Fruit fly (Drosophila melanogaster) whole organism, embryonic: ENCODE data around the gene Cyp313a1.

Experiments used
- Adf1 ChIP-seq: fragments of 200-800 bp; sonication (Bioruptor generic); IDR thresholded peaks from 2 replicates; pipeline ENCODE4 v1.3.6; 2022; ENCODE audit warnings: missing biosample characterization, missing genetic modification characterization
- B-H1 ChIP-seq: fragments of 200-800 bp; sonication (Bioruptor generic); IDR thresholded peaks from 3 replicates; pipeline ENCODE4 v1.3.6; 2022; ENCODE audit warnings: missing biosample characterization, missing genetic modification characterization
- CG10959 ChIP-seq: fragments of 200-800 bp; sonication (Bioruptor generic); IDR thresholded peaks from 2 replicates; pipeline ENCODE4 v1.3.6; 2022; ENCODE audit warnings: missing biosample characterization, missing genetic modification characterization
- CG11696 ChIP-seq: fragments of 200-800 bp; sonication (Bioruptor generic); IDR thresholded peaks from 2 replicates; pipeline ENCODE4 v1.3.6; 2022; ENCODE audit warnings: missing biosample characterization, missing genetic modification characterization
- CG1233 ChIP-seq: fragments of 200-800 bp; sonication (Bioruptor generic); optimal IDR thresholded peaks from 4 replicates; lab custom pipeline; 2018; ENCODE audit warnings: missing biosample characterization, mild to moderate bottlenecking, missing genetic modification characterization
- CG12659 ChIP-seq: fragments of 200-800 bp; sonication (Bioruptor generic); optimal IDR thresholded peaks from 3 replicates; lab custom pipeline; 2017; ENCODE audit warnings: mild to moderate bottlenecking, missing biosample characterization, missing genetic modification reagents, missing genetic modification characterization
- CG13296 ChIP-seq: fragments of 200-800 bp; sonication (Bioruptor generic); optimal IDR thresholded peaks from 3 replicates; lab custom pipeline; 2018; ENCODE audit warnings: missing biosample characterization, mild to moderate bottlenecking, missing genetic modification characterization
- CG13624 ChIP-seq: fragments of 200-800 bp; sonication (Bioruptor generic); optimal IDR thresholded peaks from 2 replicates; lab custom pipeline; 2016; ENCODE audit warnings: missing biosample characterization, missing genetic modification characterization
- CG15269 ChIP-seq: fragments of 200-800 bp; sonication (Bioruptor generic); optimal IDR thresholded peaks from 2 replicates; lab custom pipeline; 2018; ENCODE audit warnings: missing biosample characterization, mild to moderate bottlenecking, missing genetic modification characterization, moderate library complexity
- CG1792 ChIP-seq: fragments of 200-800 bp; sonication (Bioruptor generic); optimal IDR thresholded peaks from 2 replicates; lab custom pipeline; 2016; ENCODE audit warnings: missing biosample characterization, missing genetic modification characterization
- CG4404 ChIP-seq: fragments of 200-800 bp; sonication (Bioruptor generic); IDR thresholded peaks from 2 replicates; pipeline ENCODE4 v1.3.6; 2022; ENCODE audit warnings: missing biosample characterization, missing genetic modification characterization
- CG6683 ChIP-seq: fragments of 200-800 bp; sonication (Bioruptor generic); optimal IDR thresholded peaks from 2 replicates; lab custom pipeline; 2017; ENCODE audit warnings: missing biosample characterization, mild to moderate bottlenecking, missing genetic modification characterization, missing genetic modification reagents
- CG6765 ChIP-seq: fragments of 200-800 bp; sonication (Bioruptor generic); optimal IDR thresholded peaks from 3 replicates; lab custom pipeline; 2017; ENCODE audit warnings: missing biosample characterization, mild to moderate bottlenecking, missing genetic modification characterization
- CG7271 ChIP-seq: fragments of 200-800 bp; sonication (Bioruptor generic); optimal IDR thresholded peaks from 2 replicates; lab custom pipeline; 2018; ENCODE audit warnings: missing biosample characterization, mild to moderate bottlenecking, missing genetic modification characterization, moderate library complexity
- CG7372 ChIP-seq: fragments of 200-800 bp; sonication (Bioruptor generic); IDR thresholded peaks from 2 replicates; pipeline ENCODE4 v1.3.6; 2022; ENCODE audit warnings: missing biosample characterization, missing genetic modification characterization
- CG7963 ChIP-seq: fragments of 200-800 bp; sonication (Bioruptor generic); IDR thresholded peaks from 3 replicates; pipeline ENCODE4 v1.3.6; 2022; ENCODE audit warnings: missing biosample characterization, missing genetic modification characterization; ENCODE audit not compliant: partially characterized antibody
- CG8281 ChIP-seq: fragments of 200-800 bp; sonication (Bioruptor generic); optimal IDR thresholded peaks from 2 replicates; lab custom pipeline; 2018; ENCODE audit warnings: missing biosample characterization, mild to moderate bottlenecking, missing genetic modification characterization, moderate library complexity
- CG8359 ChIP-seq: fragments of 200-800 bp; sonication (Bioruptor generic); optimal IDR thresholded peaks from 2 replicates; lab custom pipeline; 2017; ENCODE audit warnings: missing biosample characterization, mild to moderate bottlenecking, missing genetic modification characterization, borderline replicate concordance
- CG9727 ChIP-seq: fragments of 200-800 bp; sonication (Bioruptor generic); optimal IDR thresholded peaks from 3 replicates; lab custom pipeline; 2017; ENCODE audit warnings: missing biosample characterization, mild to moderate bottlenecking, missing genetic modification characterization
- Camta ChIP-seq: fragments of 200-800 bp; sonication (Bioruptor generic); optimal IDR thresholded peaks from 2 replicates; lab custom pipeline; 2016; ENCODE audit warnings: missing biosample characterization, missing genetic modification characterization
- Fer2 ChIP-seq: fragments of 200-800 bp; sonication (Bioruptor generic); optimal IDR thresholded peaks from 2 replicates; lab custom pipeline; 2018; ENCODE audit warnings: missing biosample characterization, mild to moderate bottlenecking, missing genetic modification characterization, moderate library complexity
- Gsc ChIP-seq: fragments of 200-800 bp; sonication (Bioruptor generic); IDR thresholded peaks from 2 replicates; pipeline ENCODE4 v1.3.6; 2022; ENCODE audit warnings: missing biosample characterization, missing genetic modification characterization
- HLHmδ ChIP-seq: fragments of 200-800 bp; sonication (Bioruptor generic); optimal IDR thresholded peaks from 2 replicates; lab custom pipeline; 2018; ENCODE audit warnings: missing biosample characterization, mild to moderate bottlenecking, missing genetic modification characterization, moderate library complexity
- Hey ChIP-seq: fragments of 200-800 bp; sonication (Bioruptor generic); optimal IDR thresholded peaks from 3 replicates; lab custom pipeline; 2018; ENCODE audit warnings: missing biosample characterization, mild to moderate bottlenecking, missing genetic modification characterization
- HmgZ ChIP-seq: fragments of 200-800 bp; sonication (Bioruptor generic); optimal IDR thresholded peaks from 2 replicates; lab custom pipeline; 2018; ENCODE audit warnings: missing biosample characterization, mild to moderate bottlenecking, missing genetic modification characterization
- Hmr ChIP-seq: fragments of 200-800 bp; sonication (Bioruptor generic); optimal IDR thresholded peaks from 3 replicates; lab custom pipeline; 2017; ENCODE audit warnings: mild to moderate bottlenecking, missing biosample characterization, missing genetic modification reagents, missing genetic modification characterization
- Med ChIP-seq: fragments of 200-800 bp; sonication (Bioruptor generic); peaks from one replicate; lab custom pipeline; 2016; ENCODE audit warnings: missing biosample characterization, missing genetic modification characterization, mild to moderate bottlenecking, inconsistent platforms, moderate library complexity
- Nf-YA ChIP-seq: fragments of 200-800 bp; sonication (Bioruptor generic); IDR thresholded peaks from 2 replicates; pipeline ENCODE4 v1.3.6; 2022; ENCODE audit warnings: missing biosample characterization, missing genetic modification characterization
- Ptx1 ChIP-seq: fragments of 200-800 bp; sonication (Bioruptor generic); IDR thresholded peaks from 2 replicates; pipeline ENCODE4 v1.3.6; 2022; ENCODE audit warnings: missing biosample characterization, missing genetic modification characterization
- Trl ChIP-seq, 3 experiments: fragments of >200 bp in 2 of 3; fragments of 200-800 bp in 1 of 3; sonication (Bioruptor generic) in 1 of 3; optimal IDR thresholded peaks; 2 replicates in 1 of 3; 3 replicates in 2 of 3; lab custom pipeline; 2016 to 2017; ENCODE audit warnings: missing biosample characterization in 1 of 3, missing genetic modification characterization in 1 of 3
- Xrp1 ChIP-seq: fragments of 200-800 bp; sonication (Bioruptor generic); IDR thresholded peaks from 2 replicates; pipeline ENCODE4 v1.3.6; 2022; ENCODE audit warnings: missing biosample characterization, missing genetic modification characterization
- chm ChIP-seq: fragments of 200-800 bp; sonication (Bioruptor generic); IDR thresholded peaks from 2 replicates; pipeline ENCODE4 v1.3.6; 2022; ENCODE audit warnings: missing biosample characterization, missing genetic modification characterization
- crol ChIP-seq: fragments of 200-800 bp; sonication (Bioruptor generic); IDR thresholded peaks from 2 replicates; pipeline ENCODE4 v1.3.6; 2022; ENCODE audit warnings: missing biosample characterization, missing genetic modification characterization
- da ChIP-seq: fragments of 200-800 bp; sonication (Bioruptor generic); optimal IDR thresholded peaks from 2 replicates; lab custom pipeline; 2016; ENCODE audit warnings: missing biosample characterization, missing genetic modification characterization
- dan ChIP-seq: fragments of 200-800 bp; sonication (Bioruptor generic); IDR thresholded peaks from 2 replicates; pipeline ENCODE4 v1.3.6; 2022; ENCODE audit warnings: missing biosample characterization, missing genetic modification characterization
- dpn ChIP-seq, 2 experiments: fragments of 200-800 bp; sonication (Bioruptor generic); optimal IDR thresholded peaks; 3 replicates each; lab custom pipeline; 2016; ENCODE audit warnings: missing biosample characterization in 2 of 2, missing genetic modification characterization in 2 of 2
- eve ChIP-seq, 2 experiments: fragments of >200 bp; optimal IDR thresholded peaks; 2 replicates each; lab custom pipeline; 2017; ENCODE audit warnings: missing biosample characterization in 2 of 2, missing genetic modification characterization in 2 of 2
- exex ChIP-seq: fragments of 200-800 bp; sonication (Bioruptor generic); optimal IDR thresholded peaks from 4 replicates; lab custom pipeline; 2018; ENCODE audit warnings: missing biosample characterization, mild to moderate bottlenecking, missing genetic modification characterization, moderate library complexity
- gem ChIP-seq: fragments of 200-800 bp; sonication (Bioruptor generic); optimal IDR thresholded peaks from 2 replicates; lab custom pipeline; 2019; ENCODE audit warnings: missing biosample characterization, mild to moderate bottlenecking, missing genetic modification characterization, moderate library complexity
- h ChIP-seq: fragments of >200 bp; optimal IDR thresholded peaks from 2 replicates; lab custom pipeline; 2017
- maf-S ChIP-seq: fragments of 200-800 bp; sonication (Bioruptor generic); optimal IDR thresholded peaks from 2 replicates; lab custom pipeline; 2016; ENCODE audit warnings: missing biosample characterization, missing genetic modification characterization
- p53 ChIP-seq: fragments of 200-800 bp; sonication (Bioruptor generic); optimal IDR thresholded peaks from 2 replicates; lab custom pipeline; 2016; ENCODE audit warnings: missing biosample characterization, missing genetic modification characterization
- pb ChIP-seq: fragments of 200-800 bp; sonication (Bioruptor generic); optimal IDR thresholded peaks from 3 replicates; lab custom pipeline; 2016; ENCODE audit warnings: missing biosample characterization, missing genetic modification characterization
- ranshi ChIP-seq: fragments of 200-800 bp; sonication (Bioruptor generic); IDR thresholded peaks from 2 replicates; pipeline ENCODE4 v1.3.6; 2022; ENCODE audit warnings: missing biosample characterization, missing genetic modification characterization
- row ChIP-seq: fragments of 200-800 bp; sonication (Bioruptor generic); IDR thresholded peaks from 3 replicates; pipeline ENCODE4 v1.3.6; 2022; ENCODE audit warnings: missing biosample characterization, missing genetic modification characterization
- sd ChIP-seq: fragments of 200-800 bp; sonication (Bioruptor generic); optimal IDR thresholded peaks from 3 replicates; lab custom pipeline; 2018; ENCODE audit warnings: missing biosample characterization, mild to moderate bottlenecking, missing genetic modification characterization, moderate library complexity
- seq ChIP-seq: fragments of 200-800 bp; sonication (Bioruptor generic); IDR thresholded peaks from 2 replicates; pipeline ENCODE4 v1.3.6; 2022; ENCODE audit warnings: missing biosample characterization, missing genetic modification characterization
- vvl ChIP-seq: fragments of 200-800 bp; sonication (Bioruptor generic); IDR thresholded peaks from 2 replicates; pipeline ENCODE4 v1.3.6; 2022; ENCODE audit warnings: missing biosample characterization, missing genetic modification characterization

Gene Cyp313a1

DNA sequence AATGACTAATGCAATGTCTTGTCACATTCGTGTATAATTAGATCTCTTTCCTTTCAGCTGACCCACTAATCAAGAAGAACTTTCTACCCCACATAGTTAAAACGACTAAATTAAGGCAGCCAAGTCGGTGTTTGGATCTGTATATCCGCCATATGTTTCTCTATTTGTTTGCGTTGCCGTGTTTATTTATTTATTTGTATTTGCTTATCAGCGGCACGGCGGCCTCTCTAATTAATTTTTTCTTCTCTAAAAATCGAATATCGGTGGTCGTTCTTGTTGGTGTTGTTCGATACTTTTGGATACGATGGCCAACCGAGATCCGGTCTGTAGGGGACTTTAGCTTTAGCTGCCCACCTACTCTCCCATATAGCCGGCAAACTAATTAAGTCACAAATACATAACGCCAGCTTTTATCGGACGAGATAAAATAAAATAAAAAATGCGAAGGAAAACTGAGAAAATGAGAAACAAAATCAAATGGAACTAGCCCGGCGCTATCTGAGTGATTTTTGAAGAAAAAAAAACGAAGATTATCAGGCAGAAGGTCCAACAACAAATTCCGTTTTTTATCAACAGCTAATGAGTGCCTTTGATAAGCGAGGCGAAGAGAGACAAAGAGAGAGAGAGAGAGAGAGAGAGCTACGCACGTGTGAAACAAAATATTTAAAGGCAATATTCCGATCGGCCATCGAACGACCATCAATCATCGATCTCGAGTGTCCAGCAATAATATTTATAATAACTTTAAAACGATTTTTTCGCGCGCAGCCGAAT, 48.1 kb upstream of the Cyp313a1 start (continued):
- TF ChIP-seq chm (GFP tag; lab: Robert Waterston, UW) (0 out of 2 replicates have a peak, but pooled peaks have one; percentile 11), CG1233 (GFP tag; lab: Kevin White, UChicago) (no peak), CG1792 (GFP tag; lab: Kevin White, UChicago) (no peak), Adf1 (GFP tag; lab: Robert Waterston, UW) (no peak), exex (tag; lab: Kevin White, UChicago) (peak; percentile 82), CG13296 (peak; percentile 0), CG6765 (GFP tag; lab: Kevin White, UChicago) (peak; percentile 25), vvl (GFP tag; lab: Robert Waterston, UW) (0 out of 2 replicates have a peak, but pooled peaks have one; percentile 7), Trl (optimal IDR thresholded peaks at IDR 0.05; lab: Kevin White, UChicago) (peak; percentile 30 to 78), Trl (GFP tag; optimal IDR thresholded peaks at IDR 0.05; lab: Kevin White, UChicago) (no peak), seq (GFP tag; lab: Robert Waterston, UW) (no peak), Xrp1 (GFP tag; lab: Robert Waterston, UW) (peak; percentile 22; the same call in 1 of the 2 replicates), sd (peak; percentile 62), row (GFP tag; lab: Robert Waterston, UW) (no peak), CG7963 (0 out of 3 replicates have a peak, but pooled peaks have one; percentile 5), CG4404 (GFP tag; lab: Robert Waterston, UW) (no peak), gem (tag; lab: Kevin White, UChicago) (peak; percentile 18)
- TF ChIP-seq, all 482 proteins: peak for 62

DNA sequence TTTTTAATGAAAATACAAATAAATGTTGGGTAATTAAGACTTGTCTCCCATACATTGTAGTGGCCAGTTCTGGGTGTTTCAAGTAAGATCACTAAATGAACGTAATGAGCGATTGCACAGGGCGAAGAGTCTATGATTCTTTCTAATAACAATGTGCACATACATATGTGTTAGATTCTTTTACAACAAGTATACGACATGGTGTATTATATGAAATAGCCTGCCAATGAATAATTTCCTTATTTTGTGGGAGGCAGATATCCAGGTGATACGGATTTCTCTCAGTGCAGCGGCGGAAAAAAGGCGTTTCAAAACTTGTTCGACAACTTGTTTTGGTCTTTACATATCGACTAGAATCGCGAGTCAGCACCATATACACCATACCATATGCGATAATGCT, 47.3 kb upstream of the Cyp313a1 start:
- TF ChIP-seq eve (GFP tag; optimal IDR thresholded peaks at IDR 0.05; lab: Kevin White, UChicago): peak in 1 of 2 experiments; percentile 42
- peak; percentile 78 for TF ChIP-seq CG13624
- TF ChIP-seq da: no peak
- TF ChIP-seq CG10959 (GFP tag; lab: Robert Waterston, UW): 0 out of 2 replicates have a peak, but pooled peaks have one; percentile 27
- TF ChIP-seq maf-S (GFP tag; lab: Kevin White, UChicago): no peak
- TF ChIP-seq Nf-YA (GFP tag; lab: Robert Waterston, UW): no peak
- TF ChIP-seq CG1792 (GFP tag; lab: Kevin White, UChicago): peak; percentile 18
- TF ChIP-seq vvl (GFP tag; lab: Robert Waterston, UW): peak; percentile 75
- TF ChIP-seq dpn (GFP tag; optimal IDR thresholded peaks at IDR 0.05; lab: Kevin White, UChicago): peak; percentile 58 to 72
- peak; percentile 28; the same call in 1 of the 3 replicates for TF ChIP-seq B-H1 (GFP tag; lab: Robert Waterston, UW)
- peak; percentile 58 for TF ChIP-seq Ptx1 (GFP tag; lab: Robert Waterston, UW)
- TF ChIP-seq CG11696: peak; percentile 36; the same call in 1 of the 2 replicates
- TF ChIP-seq HLHmδ (GFP tag; lab: Kevin White, UChicago): no peak
- no peak for TF ChIP-seq Hey (tag; lab: Kevin White, UChicago)
- no peak for TF ChIP-seq pb (GFP tag; lab: Kevin White, UChicago)
- TF ChIP-seq CG6683 (GFP tag; lab: Kevin White, UChicago): no peak
- TF ChIP-seq Fer2 (tag; lab: Kevin White, UChicago): no peak
- no peak for TF ChIP-seq dan (GFP tag; lab: Robert Waterston, UW)
- TF ChIP-seq h (lab: Kevin White, UChicago): no peak
- TF ChIP-seq CG12659: peak; percentile 41
- TF ChIP-seq CG7271 (tag; lab: Kevin White, UChicago): no peak
- TF ChIP-seq ranshi (GFP tag; lab: Robert Waterston, UW): peak; percentile 44; the same call in 1 of the 2 replicates
- peak; percentile 22 for TF ChIP-seq p53 (GFP tag; lab: Kevin White, UChicago)
- peak; percentile 62 for TF ChIP-seq Hmr (GFP tag; lab: Kevin White, UChicago)
- TF ChIP-seq CG8359 (GFP tag; lab: Kevin White, UChicago): peak; percentile 46
- peak; percentile 52 for TF ChIP-seq CG9727
- peak; percentile 59 for TF ChIP-seq CG15269
- no peak for TF ChIP-seq Gsc (GFP tag; lab: Robert Waterston, UW)
- TF ChIP-seq CG8281: no peak
- TF ChIP-seq HmgZ (tag; lab: Kevin White, UChicago): peak; percentile 25
- TF ChIP-seq Camta (GFP tag; lab: Kevin White, UChicago): peak; percentile 23
- TF ChIP-seq crol (GFP tag; lab: Robert Waterston, UW): no peak
- peak; percentile 97 for TF ChIP-seq Med
- TF ChIP-seq CG7372: peak; percentile 64
